Worm (Caenorhabditis elegans) whole organism, early embryonic: ENCODE measurements around the gene lipl-3.

Experiments
- aly-1 ChIP-seq: sonication (generic microtip); optimal IDR thresholded peaks from 2 replicates; lab custom pipeline; 2016; ENCODE audit warnings: missing genetic modification characterization, missing compliant biosample characterization
- ama-1 ChIP-seq: fragments of 150-350 bp; optimal IDR thresholded peaks from 2 replicates; lab custom pipeline; 2014
- hnd-1 ChIP-seq: sonication (generic microtip); optimal IDR thresholded peaks from 2 replicates; lab custom pipeline; 2016; ENCODE audit warnings: missing genetic modification characterization, missing compliant biosample characterization

DNA sequence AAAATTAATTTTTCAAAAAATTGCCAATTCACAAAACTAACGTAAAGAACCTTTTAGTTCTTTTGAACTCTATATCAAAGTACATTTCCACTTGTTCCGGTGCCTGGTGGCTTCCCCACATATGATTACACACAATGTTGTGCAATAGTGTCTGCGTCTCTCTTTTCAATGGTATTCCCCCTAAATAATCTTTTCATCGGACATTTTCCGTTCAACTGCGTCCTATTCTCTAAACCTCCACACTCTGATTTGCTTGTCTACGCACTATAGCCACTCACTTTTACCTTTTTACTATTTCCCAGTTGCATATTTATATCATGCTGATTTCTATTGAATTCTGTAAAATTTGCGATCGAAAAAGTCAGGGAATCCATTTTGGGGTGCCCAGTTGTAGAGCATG, 8.0 kb upstream of the lipl-3 start, which contains the start of gene nhr-58:
- TF ChIP-seq aly-1 (tag; lab: Kevin White, UChicago) (no peak), ama-1 (lab: Kevin White, UChicago) (no peak), hnd-1 (tag; lab: Kevin White, UChicago) (no peak)
